Fruit fly (Drosophila melanogaster): ENCODE data around the gene CG13998.

DNA sequence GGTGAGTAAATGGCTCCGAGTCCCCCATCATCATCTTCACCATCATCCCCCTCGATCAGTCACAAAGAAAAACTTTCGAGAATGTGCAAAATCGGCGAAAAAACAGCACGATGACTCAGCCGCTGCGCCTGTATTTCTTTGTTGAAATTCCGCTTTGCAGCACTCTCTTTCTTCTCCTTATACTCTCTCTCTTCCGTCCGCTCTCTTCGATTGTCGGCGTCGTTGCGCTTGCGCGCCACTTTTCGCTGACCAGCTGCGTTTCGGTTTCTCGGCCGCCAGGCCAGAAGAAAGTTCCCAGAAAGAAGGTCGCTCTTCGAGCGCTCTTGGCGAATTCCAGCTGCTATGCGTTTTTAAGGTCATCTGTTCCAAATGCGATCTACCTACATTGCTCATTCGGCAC is 26.6 kb upstream of the CG13998 start:
- TF ChIP-seq Mio (GFP tag; optimal IDR thresholded peaks at IDR 0.05) = no peak
- TF ChIP-seq HLH106 (tag; optimal IDR thresholded peaks at IDR 0.05) = no peak
- TF ChIP-seq CrebA (GFP tag; optimal IDR thresholded peaks at IDR 0.05; ENCODE audit: borderline replicate concordance) = no peak
- no peak for TF ChIP-seq Myc (optimal IDR thresholded peaks at IDR 0.05)
- no peak for TF ChIP-seq fru (GFP tag; optimal IDR thresholded peaks at IDR 0.05)
- TF ChIP-seq Dfd (GFP tag; optimal IDR thresholded peaks at IDR 0.05) = no peak
- TF ChIP-seq sv (GFP tag; optimal IDR thresholded peaks at IDR 0.05) = no peak
- no peak for TF ChIP-seq Sp1 (GFP tag; optimal IDR thresholded peaks at IDR 0.05)
- TF ChIP-seq rgr (GFP tag; optimal IDR thresholded peaks at IDR 0.05) = no peak
- TF ChIP-seq Vsx2 (GFP tag; optimal IDR thresholded peaks at IDR 0.05; ENCODE audit: partially characterized antibody) = no peak
- TF ChIP-seq lola (GFP tag; optimal IDR thresholded peaks at IDR 0.05) = no peak
